Fruit fly (Drosophila melanogaster) whole organism: Measurements from ENCODE around the gene Dnaaf4.

ENCODE experiments used
- CG8478 ChIP-seq: fragments of >200 bp; optimal IDR thresholded peaks from 2 replicates; lab custom pipeline; 2018; ENCODE audit warnings: inconsistent platforms
- EcR ChIP-seq, 2 experiments: fragments of >200 bp; optimal IDR thresholded peaks; 2 replicates each; lab custom pipeline; 2017; ENCODE audit warnings: missing biosample characterization in 2 of 2, missing genetic modification characterization in 2 of 2, missing genetic modification reagents in 2 of 2
- pan ChIP-seq: fragments of >200 bp; optimal IDR thresholded peaks from 2 replicates; lab custom pipeline; 2017
- psq ChIP-seq: fragments of >200 bp; optimal IDR thresholded peaks from 2 replicates; lab custom pipeline; 2017
- usp ChIP-seq: fragments of >200 bp; optimal IDR thresholded peaks from 2 replicates; lab custom pipeline; 2017; ENCODE audit warnings: missing biosample characterization, missing genetic modification characterization, mixed read lengths

DNA sequence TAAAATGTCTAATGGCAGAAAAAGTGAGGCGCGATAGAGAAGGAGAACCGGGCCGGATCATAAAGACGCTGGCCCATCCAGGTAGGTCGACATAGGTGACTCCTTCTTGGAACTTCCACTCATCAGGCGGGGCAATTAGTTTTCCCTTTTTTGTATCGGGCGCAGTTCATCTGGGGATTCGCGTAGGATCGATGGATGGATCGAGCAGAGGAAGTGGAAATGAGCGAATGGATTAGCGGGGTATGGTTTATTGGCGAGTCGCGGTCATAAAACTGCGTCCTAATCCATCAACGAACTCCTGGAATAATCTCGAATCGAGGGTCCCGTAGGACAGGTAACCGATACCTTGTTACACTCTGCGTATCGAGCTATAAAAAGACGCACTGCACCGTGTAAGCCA is 46.4 kb downstream of the Dnaaf4 start, which contains the start of gene CG43725:
- TF ChIP-seq pan (lab: Kevin White, UChicago) (no peak), CG8478 (lab: Kevin White, UChicago) (no peak), usp (no peak), psq (lab: Kevin White, UChicago) (no peak), EcR (GFP tag; optimal IDR thresholded peaks at IDR 0.05; lab: Kevin White, UChicago) (no peak)
